Worm (Caenorhabditis elegans) whole organism, young adult: Measurements from ENCODE around the gene sea-2.

ENCODE experiments used
- F22D6.2 ChIP-seq: sonication (generic microtip); optimal IDR thresholded peaks from 2 replicates; lab custom pipeline; 2016; ENCODE audit warnings: mild to moderate bottlenecking, missing genetic modification characterization, missing compliant biosample characterization
- F23B12.7 ChIP-seq: sonication (generic microtip); optimal IDR thresholded peaks from 2 replicates; lab custom pipeline; 2017; ENCODE audit warnings: missing genetic modification characterization, mild to moderate bottlenecking, missing compliant biosample characterization, antibody characterized with exemption, moderate library complexity; ENCODE audit not compliant: insufficient read depth
- F37B4.10 ChIP-seq: fragments of 200-800 bp; sonication (Bioruptor generic); IDR thresholded peaks from 2 replicates; pipeline ENCODE4 v1.3.6; 2022; ENCODE audit warnings: missing genetic modification characterization, missing compliant biosample characterization
- F49E8.2 ChIP-seq: sonication (generic microtip); optimal IDR thresholded peaks from 3 replicates; lab custom pipeline; 2017; ENCODE audit warnings: missing genetic modification characterization, mild to moderate bottlenecking, missing compliant biosample characterization, antibody characterized with exemption, moderate library complexity; ENCODE audit not compliant: insufficient read depth
- F52B5.7 ChIP-seq: sonication (generic microtip); optimal IDR thresholded peaks from 2 replicates; lab custom pipeline; 2016; ENCODE audit warnings: mild to moderate bottlenecking, missing genetic modification characterization, missing compliant biosample characterization
- F57A8.1 ChIP-seq: fragments of 200-800 bp; sonication (Bioruptor generic); optimal IDR thresholded peaks from 2 replicates; lab custom pipeline; 2018; ENCODE audit warnings: mild to moderate bottlenecking, missing genetic modification characterization, moderate library complexity, missing compliant biosample characterization
- Y67H2A.10 ChIP-seq: fragments of 200-800 bp; sonication (Bioruptor generic); conservative IDR thresholded peaks from 2 replicates; pipeline ENCODE4 v1.3.6; 2022; ENCODE audit warnings: missing genetic modification reagents, missing genetic modification characterization, missing compliant biosample characterization
- akir-1 ChIP-seq: fragments of 200-800 bp; sonication (Bioruptor generic); optimal IDR thresholded peaks from 2 replicates; lab custom pipeline; 2018; ENCODE audit warnings: mild to moderate bottlenecking, missing genetic modification characterization, moderate library complexity, missing compliant biosample characterization
- ama-1 ChIP-seq, 3 experiments: fragments of 150-350 bp in 1 of 3; sonication (generic microtip) in 2 of 3; optimal IDR thresholded peaks; 2 replicates each; lab custom pipeline; 2014 to 2018; ENCODE audit warnings: missing biosample characterization in 2 of 3, missing genetic modification characterization in 2 of 3, missing genetic modification reagents in 2 of 3
- aptf-3 ChIP-seq: fragments of 200-800 bp; sonication (Bioruptor generic); IDR thresholded peaks from 2 replicates; pipeline ENCODE4 v1.3.6; 2022; ENCODE audit warnings: missing genetic modification characterization, missing compliant biosample characterization
- athp-1 ChIP-seq: sonication (generic microtip); optimal IDR thresholded peaks from 2 replicates; lab custom pipeline; 2017; ENCODE audit warnings: mild to moderate bottlenecking, missing genetic modification characterization, missing compliant biosample characterization
- ceh-100 ChIP-seq: fragments of 200-800 bp; sonication (Bioruptor generic); IDR thresholded peaks from 2 replicates; pipeline ENCODE4 v1.3.6; 2022; ENCODE audit warnings: missing genetic modification reagents, missing genetic modification characterization, missing compliant biosample characterization
- ceh-27 ChIP-seq: fragments of 200-800 bp; sonication (Bioruptor generic); optimal IDR thresholded peaks from 2 replicates; lab custom pipeline; 2018; ENCODE audit warnings: mild to moderate bottlenecking, missing genetic modification characterization, moderate library complexity, missing compliant biosample characterization
- die-1 ChIP-seq: sonication (generic microtip); optimal IDR thresholded peaks from 2 replicates; lab custom pipeline; 2016; ENCODE audit warnings: missing genotype, mild to moderate bottlenecking, missing genetic modification characterization, missing compliant biosample characterization
- dpl-1 ChIP-seq: fragments of 150-350 bp; optimal IDR thresholded peaks from 2 replicates; lab custom pipeline; 2014; ENCODE audit warnings: missing biosample characterization, missing genetic modification reagents, missing genetic modification characterization
- egrh-3 ChIP-seq: fragments of 200-800 bp; sonication (Bioruptor generic); IDR thresholded peaks from 2 replicates; pipeline ENCODE4 v1.3.6; 2022; ENCODE audit warnings: missing genetic modification reagents, missing genetic modification characterization, missing compliant biosample characterization
- ekl-4 ChIP-seq: fragments of 200-800 bp; sonication (Bioruptor generic); IDR thresholded peaks from 2 replicates; pipeline ENCODE4 v1.3.6; 2022; ENCODE audit warnings: missing genetic modification reagents, missing genetic modification characterization, missing compliant biosample characterization
- let-526 ChIP-seq: fragments of 200-800 bp; sonication (Bioruptor generic); IDR thresholded peaks from 2 replicates; pipeline ENCODE4 v1.3.6; 2022; ENCODE audit warnings: missing genetic modification reagents, missing genetic modification characterization, missing compliant biosample characterization
- lin-26 ChIP-seq: fragments of 200-800 bp; sonication (Bioruptor generic); IDR thresholded peaks from 2 replicates; pipeline ENCODE4 v1.3.6; 2022; ENCODE audit warnings: missing genetic modification reagents, missing genetic modification characterization, missing compliant biosample characterization
- lsy-27 ChIP-seq: sonication (generic microtip); optimal IDR thresholded peaks from 2 replicates; lab custom pipeline; 2017; ENCODE audit warnings: missing genetic modification characterization, mild to moderate bottlenecking, missing compliant biosample characterization, antibody characterized with exemption, missing genotype, borderline replicate concordance; ENCODE audit not compliant: insufficient read depth
- madf-6 ChIP-seq: fragments of 200-800 bp; sonication (Bioruptor generic); IDR thresholded peaks from 2 replicates; pipeline ENCODE4 v1.3.6; 2022; ENCODE audit warnings: missing genetic modification reagents, missing genetic modification characterization, missing compliant biosample characterization
- mes-4 ChIP-seq: sonication (generic microtip); optimal IDR thresholded peaks from 2 replicates; lab custom pipeline; 2016; ENCODE audit warnings: missing genotype, missing genetic modification characterization, missing compliant biosample characterization
- nfya-1 ChIP-seq: sonication (generic microtip); optimal IDR thresholded peaks from 2 replicates; lab custom pipeline; 2017; ENCODE audit warnings: antibody characterized with exemption, missing compliant biosample characterization, missing genetic modification characterization, borderline replicate concordance; ENCODE audit not compliant: insufficient read depth
- nfyb-1 ChIP-seq: fragments of 200-800 bp; sonication (Bioruptor generic); IDR thresholded peaks from 2 replicates; pipeline ENCODE4 v1.3.6; 2022; ENCODE audit warnings: missing genetic modification reagents, missing genetic modification characterization, missing compliant biosample characterization
- nhr-90 ChIP-seq: sonication (generic microtip); optimal IDR thresholded peaks from 2 replicates; lab custom pipeline; 2016; ENCODE audit warnings: missing genotype, mild to moderate bottlenecking, missing genetic modification characterization, missing compliant biosample characterization
- pha-4 ChIP-seq: fragments of 150-350 bp; sonication (generic microtip); optimal IDR thresholded peaks from 2 replicates; lab custom pipeline; 2014; ENCODE audit warnings: missing biosample characterization, missing genetic modification reagents, missing genetic modification characterization
- rec-8 ChIP-seq, 2 experiments: sonication (generic microtip); optimal IDR thresholded peaks; 2 replicates each; lab custom pipeline; 2016; ENCODE audit warnings: mild to moderate bottlenecking in 2 of 2, missing genetic modification characterization in 2 of 2, missing genetic modification reagents in 2 of 2, missing genotype in 2 of 2, missing biosample characterization in 1 of 2, missing compliant biosample characterization in 1 of 2, moderate library complexity in 1 of 2
- repo-1 ChIP-seq: sonication (generic microtip); optimal IDR thresholded peaks from 2 replicates; lab custom pipeline; 2017; ENCODE audit warnings: mild to moderate bottlenecking, missing genetic modification characterization, missing compliant biosample characterization
- sea-2 ChIP-seq: fragments of 200-800 bp; sonication (Bioruptor generic); IDR thresholded peaks from 2 replicates; pipeline ENCODE4 v1.3.6; 2022; ENCODE audit warnings: missing genetic modification characterization, missing compliant biosample characterization
- sptf-2 ChIP-seq: fragments of 200-800 bp; sonication (Bioruptor generic); optimal IDR thresholded peaks from 2 replicates; lab custom pipeline; 2018; ENCODE audit warnings: mild to moderate bottlenecking, missing genetic modification characterization, missing compliant biosample characterization
- unc-62 ChIP-seq: fragments of 150-350 bp; optimal IDR thresholded peaks from 2 replicates; lab custom pipeline; 2014; ENCODE audit warnings: missing biosample characterization, missing genetic modification reagents, missing genetic modification characterization
- zfh-2 ChIP-seq: fragments of 200-800 bp; sonication (Bioruptor generic); conservative IDR thresholded peaks from 2 replicates; pipeline ENCODE4 v1.3.6; 2022; ENCODE audit warnings: missing genetic modification reagents, missing genetic modification characterization, missing compliant biosample characterization
- ztf-22 ChIP-seq: fragments of 200-800 bp; sonication (Bioruptor generic); optimal IDR thresholded peaks from 2 replicates; lab custom pipeline; 2018; ENCODE audit warnings: mild to moderate bottlenecking, missing genetic modification characterization, moderate library complexity, missing compliant biosample characterization
- ztf-26 ChIP-seq: sonication (generic microtip); optimal IDR thresholded peaks from 2 replicates; lab custom pipeline; 2017; ENCODE audit warnings: missing genetic modification characterization, missing compliant biosample characterization
- ztf-28 ChIP-seq: fragments of 200-800 bp; sonication (Bioruptor generic); IDR thresholded peaks from 2 replicates; pipeline ENCODE4 v1.3.6; 2022; ENCODE audit warnings: missing genetic modification reagents, missing genetic modification characterization, missing compliant biosample characterization

sea-2 gene

DNA sequence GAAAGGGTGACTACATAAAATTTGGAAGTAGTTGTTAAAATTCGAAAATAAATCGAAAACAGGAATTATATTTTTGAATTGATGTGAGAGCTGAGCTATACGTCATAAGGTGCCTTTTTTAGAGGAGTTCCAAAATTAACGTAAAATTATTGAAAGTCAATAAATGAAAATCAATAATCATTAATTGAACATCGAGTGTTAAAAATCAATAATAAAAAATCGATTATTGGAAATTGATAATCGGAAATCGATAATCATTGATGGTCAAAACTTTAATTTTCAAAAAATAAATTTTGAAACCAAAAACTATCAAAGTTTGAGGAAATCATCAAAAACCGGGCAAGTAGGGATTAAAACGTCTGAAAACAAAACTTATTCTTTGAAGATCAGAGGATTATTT lies 36.5 kb upstream of the sea-2 start:
- TF ChIP-seq F57A8.1 (GFP tag; lab: Kevin White, UChicago): no peak
- no peak for TF ChIP-seq akir-1 (GFP tag; lab: Kevin White, UChicago)
- TF ChIP-seq repo-1 (tag; lab: Kevin White, UChicago): no peak
- TF ChIP-seq nfya-1: no peak
- TF ChIP-seq lsy-27 (tag; lab: Kevin White, UChicago): no peak
- TF ChIP-seq athp-1 (tag; lab: Kevin White, UChicago): no peak
- TF ChIP-seq lin-26 (GFP tag; lab: Robert Waterston, UW): no peak
- TF ChIP-seq rec-8 (tag; optimal IDR thresholded peaks at IDR 0.05; lab: Kevin White, UChicago): no peak
- TF ChIP-seq ztf-22: no peak
- no peak for TF ChIP-seq F22D6.2
- TF ChIP-seq F23B12.7: no peak
- no peak for TF ChIP-seq ztf-26 (tag; lab: Kevin White, UChicago)
- TF ChIP-seq let-526 (GFP tag; lab: Robert Waterston, UW): no peak
- TF ChIP-seq ceh-100: no peak
- no peak for TF ChIP-seq madf-6 (GFP tag; lab: Robert Waterston, UW)
- no peak for TF ChIP-seq mes-4 (tag; lab: Kevin White, UChicago)
- no peak for TF ChIP-seq ceh-27 (GFP tag; lab: Kevin White, UChicago)

DNA sequence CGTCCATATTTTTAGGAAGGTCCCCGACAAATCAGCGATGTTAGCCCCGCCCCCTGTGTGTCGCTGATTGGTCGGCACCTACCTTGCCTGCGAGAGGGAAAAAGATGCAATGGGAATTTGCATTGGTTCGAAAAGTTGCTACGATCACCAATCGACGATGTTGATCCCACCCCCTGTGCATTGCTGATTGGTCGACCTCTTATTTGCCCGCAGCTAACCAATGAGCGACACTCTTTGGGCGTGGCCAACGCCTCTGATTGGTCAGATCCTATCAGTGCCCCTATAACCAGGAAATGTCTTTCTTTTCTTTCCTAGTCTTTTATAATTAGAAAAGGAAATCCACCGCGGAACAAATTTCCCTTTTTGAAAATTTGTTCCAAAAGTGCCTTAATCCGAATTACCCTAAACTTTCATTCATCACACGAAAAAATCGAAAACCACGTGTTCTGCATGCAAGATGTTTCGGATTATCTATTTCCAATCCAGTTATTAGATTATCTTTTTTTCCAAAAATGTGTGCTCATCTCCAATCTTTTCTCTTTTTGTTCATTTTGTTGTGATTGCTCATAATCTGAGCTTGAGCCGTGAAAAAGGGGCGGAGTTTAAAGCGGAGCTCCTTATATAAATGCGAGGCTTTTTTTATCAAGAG lies 32.1 kb upstream of the sea-2 start:
- 0 out of 2 replicates have a peak, but pooled peaks have one; percentile 32 for TF ChIP-seq zfh-2 (GFP tag; lab: Robert Waterston, UW)
- no peak for TF ChIP-seq madf-6 (GFP tag; lab: Robert Waterston, UW)
- TF ChIP-seq nfyb-1: peak; percentile 89; the same call in 1 of the 2 replicates
- TF ChIP-seq ekl-4 (GFP tag; lab: Robert Waterston, UW): no peak

DNA sequence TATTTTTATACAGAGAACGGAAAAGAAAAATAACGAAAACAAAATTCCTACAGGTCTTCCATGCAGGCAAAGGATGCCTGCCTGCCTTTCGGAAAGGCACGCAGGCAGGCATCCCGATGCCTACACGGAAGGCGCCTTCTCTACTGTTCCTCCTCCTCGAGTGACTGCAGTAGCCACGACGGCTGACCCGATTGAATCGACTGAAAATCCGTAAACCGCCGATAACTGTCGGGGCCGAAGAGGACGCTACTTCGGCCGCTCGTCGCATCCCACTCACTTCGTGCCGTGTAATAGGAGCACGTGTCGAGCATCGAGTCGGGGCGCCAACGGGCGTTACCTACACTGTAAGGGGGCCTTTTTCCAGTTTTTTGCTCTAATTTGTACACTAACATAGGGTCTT lies 29.6 kb upstream of the sea-2 start:
- TF ChIP-seq nhr-90 (tag; lab: Kevin White, UChicago) (no peak), F49E8.2 (tag; lab: Kevin White, UChicago) (no peak), die-1 (tag; lab: Kevin White, UChicago) (no peak), egrh-3 (GFP tag; lab: Robert Waterston, UW) (peak; percentile 11; the same call in 1 of the 2 replicates), ama-1 (optimal IDR thresholded peaks at IDR 0.05; lab: Kevin White, UChicago) (no peak), ama-1 (GFP tag; optimal IDR thresholded peaks at IDR 0.05; lab: Kevin White, UChicago) (no peak), zfh-2 (GFP tag; lab: Robert Waterston, UW) (peak; percentile 60), athp-1 (tag; lab: Kevin White, UChicago) (no peak), sptf-2 (GFP tag; lab: Kevin White, UChicago) (no peak), F52B5.7 (tag; lab: Kevin White, UChicago) (no peak), aptf-3 (GFP tag; lab: Robert Waterston, UW) (no peak), F23B12.7 (no peak), dpl-1 (GFP tag; lab: Kevin White, UChicago) (no peak)

DNA sequence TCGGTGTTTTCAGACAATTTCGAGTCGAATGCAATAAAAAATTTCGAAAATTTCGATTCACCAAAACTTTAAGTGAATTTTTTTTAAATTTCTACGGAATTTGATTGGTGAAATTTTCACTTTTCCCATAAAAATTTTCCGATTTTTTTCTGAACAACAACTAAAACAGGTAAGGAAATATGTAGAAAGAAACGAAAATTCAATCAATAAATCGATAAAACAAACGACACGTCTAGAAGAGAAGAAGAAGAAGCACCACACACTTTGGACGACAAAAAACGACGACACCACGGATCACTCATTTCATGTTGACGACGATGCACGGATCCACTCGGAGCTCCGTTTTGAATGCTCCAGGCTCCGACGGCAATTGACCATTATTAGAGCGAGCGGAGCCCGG lies 27.5 kb upstream of the sea-2 start:
- TF ChIP-seq ztf-28 (no peak), sea-2 (GFP tag; lab: Robert Waterston, UW) (no peak), ceh-100 (no peak), pha-4 (no peak), ceh-27 (GFP tag; lab: Kevin White, UChicago) (no peak), F22D6.2 (no peak), unc-62 (GFP tag; lab: Kevin White, UChicago) (no peak), Y67H2A.10 (GFP tag; lab: Robert Waterston, UW) (no peak), F49E8.2 (tag; lab: Kevin White, UChicago) (no peak), ztf-22 (no peak), F37B4.10 (GFP tag; lab: Robert Waterston, UW) (no peak)
